Worm (Caenorhabditis elegans): ENCODE measurements around the gene cubn-1.

DNA sequence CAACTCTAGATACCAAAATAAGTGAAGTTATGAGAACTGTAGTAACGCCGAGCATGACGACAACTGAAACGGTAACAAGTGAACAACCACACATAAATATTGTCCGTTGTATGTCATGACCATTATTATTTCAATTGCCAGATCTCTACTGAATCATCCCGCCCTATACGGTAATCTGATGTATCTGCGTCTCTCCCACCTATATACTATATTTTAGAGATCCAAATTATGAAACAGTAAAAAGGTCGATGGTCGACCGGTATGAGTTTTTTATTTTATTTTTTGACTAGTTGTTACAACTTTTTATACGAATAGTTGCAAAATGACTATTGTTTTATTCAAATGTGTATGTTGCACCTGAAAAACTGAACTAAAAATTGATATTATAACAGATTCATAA lies 20.5 kb upstream of the cubn-1 start, which contains the start of gene ttr-43:
- TF ChIP-seq ztf-26 (tag; optimal IDR thresholded peaks at IDR 0.05) (no peak), nhr-179 (tag; optimal IDR thresholded peaks at IDR 0.05) (no peak), ztf-22 (GFP tag; optimal IDR thresholded peaks at IDR 0.05) (no peak), sea-2 (GFP tag; IDR thresholded peaks at IDR 0.05) (no peak), snpc-1.1 (tag; optimal IDR thresholded peaks at IDR 0.05; ENCODE audit: insufficient read depth) (no peak), sdz-38 (tag; optimal IDR thresholded peaks at IDR 0.05) (no peak), unc-62 (GFP tag; optimal IDR thresholded peaks at IDR 0.05) (no peak), lin-40 (tag; optimal IDR thresholded peaks at IDR 0.05) (no peak), ama-1 (optimal IDR thresholded peaks at IDR 0.05) (no peak), ama-1 (GFP tag; optimal IDR thresholded peaks at IDR 0.05) (no peak), nfyb-1 (GFP tag; IDR thresholded peaks at IDR 0.05) (no peak), snpc-4 (GFP tag; optimal IDR thresholded peaks at IDR 0.05) (no peak), snpc-4 (tag; optimal IDR thresholded peaks at IDR 0.05) (no peak), bed-2 (GFP tag; IDR thresholded peaks at IDR 0.05) (no peak), dpl-1 (GFP tag; optimal IDR thresholded peaks at IDR 0.05) (no peak), F22D6.2 (tag; optimal IDR thresholded peaks at IDR 0.05) (no peak)
